Fruit fly (Drosophila melanogaster) whole organism, embryonic: Measurements from ENCODE around the gene CG31778.

Source experiments
- Asciz ChIP-seq: fragments of 200-800 bp; sonication (Bioruptor generic); optimal IDR thresholded peaks from 2 replicates; lab custom pipeline; 2017; ENCODE audit warnings: missing biosample characterization, mild to moderate bottlenecking, missing genetic modification characterization, missing genetic modification reagents
- CG11723 ChIP-seq: fragments of 200-800 bp; sonication (Bioruptor generic); optimal IDR thresholded peaks from 2 replicates; lab custom pipeline; 2017; ENCODE audit warnings: missing biosample characterization, mild to moderate bottlenecking, missing genetic modification characterization
- CG1233 ChIP-seq: fragments of 200-800 bp; sonication (Bioruptor generic); optimal IDR thresholded peaks from 4 replicates; lab custom pipeline; 2018; ENCODE audit warnings: missing biosample characterization, mild to moderate bottlenecking, missing genetic modification characterization
- CG15269 ChIP-seq: fragments of 200-800 bp; sonication (Bioruptor generic); optimal IDR thresholded peaks from 2 replicates; lab custom pipeline; 2018; ENCODE audit warnings: missing biosample characterization, mild to moderate bottlenecking, missing genetic modification characterization, moderate library complexity
- CG15514 ChIP-seq: fragments of 200-800 bp; sonication (Bioruptor generic); optimal IDR thresholded peaks from 3 replicates; lab custom pipeline; 2017; ENCODE audit warnings: missing biosample characterization, missing genetic modification characterization, mild to moderate bottlenecking, moderate library complexity, missing genetic modification reagents
- CG17385 ChIP-seq: fragments of 200-800 bp; sonication (Bioruptor generic); optimal IDR thresholded peaks from 3 replicates; lab custom pipeline; 2018; ENCODE audit warnings: missing biosample characterization, mild to moderate bottlenecking, missing genetic modification characterization
- CG17568 ChIP-seq: fragments of 200-800 bp; sonication (Bioruptor generic); optimal IDR thresholded peaks from 2 replicates; lab custom pipeline; 2018; ENCODE audit warnings: missing biosample characterization, mild to moderate bottlenecking, missing genetic modification characterization, moderate library complexity
- CG17829 ChIP-seq: fragments of 200-800 bp; optimal IDR thresholded peaks from 2 replicates; lab custom pipeline; 2019; ENCODE audit warnings: missing biosample characterization, mild to moderate bottlenecking, missing genetic modification characterization, moderate library complexity
- CG18599 ChIP-seq: fragments of 200-800 bp; sonication (Bioruptor generic); optimal IDR thresholded peaks from 3 replicates; lab custom pipeline; 2017; ENCODE audit warnings: missing biosample characterization, missing genetic modification characterization, mild to moderate bottlenecking, moderate library complexity, missing genetic modification reagents
- CG2120 ChIP-seq: fragments of 200-800 bp; sonication (Bioruptor generic); optimal IDR thresholded peaks from 3 replicates; lab custom pipeline; 2016; ENCODE audit warnings: missing biosample characterization, missing genetic modification characterization
- CG2199 ChIP-seq: fragments of 200-800 bp; sonication (Bioruptor generic); IDR thresholded peaks from 3 replicates; pipeline ENCODE4 v1.3.6; 2022; ENCODE audit warnings: missing biosample characterization, missing genetic modification characterization
- CG2678 ChIP-seq: fragments of 200-800 bp; sonication (Bioruptor generic); optimal IDR thresholded peaks from 3 replicates; lab custom pipeline; 2019; ENCODE audit warnings: missing biosample characterization, mild to moderate bottlenecking, missing genetic modification characterization, moderate library complexity
- CG30403 ChIP-seq: fragments of 200-800 bp; sonication (Bioruptor generic); optimal IDR thresholded peaks from 3 replicates; lab custom pipeline; 2016; ENCODE audit warnings: missing biosample characterization, missing genetic modification characterization
- CG3163 ChIP-seq: fragments of 200-800 bp; sonication (Bioruptor generic); optimal IDR thresholded peaks from 3 replicates; lab custom pipeline; 2016; ENCODE audit warnings: missing biosample characterization, missing genetic modification characterization
- CG4404 ChIP-seq: fragments of 200-800 bp; sonication (Bioruptor generic); IDR thresholded peaks from 2 replicates; pipeline ENCODE4 v1.3.6; 2022; ENCODE audit warnings: missing biosample characterization, missing genetic modification characterization
- CG7556 ChIP-seq: fragments of 200-800 bp; sonication (Bioruptor generic); optimal IDR thresholded peaks from 2 replicates; lab custom pipeline; 2017; ENCODE audit warnings: missing biosample characterization, mild to moderate bottlenecking, missing genetic modification characterization
- CG9727 ChIP-seq: fragments of 200-800 bp; sonication (Bioruptor generic); optimal IDR thresholded peaks from 3 replicates; lab custom pipeline; 2017; ENCODE audit warnings: missing biosample characterization, mild to moderate bottlenecking, missing genetic modification characterization
- CG9817 ChIP-seq: fragments of 200-800 bp; sonication (Bioruptor generic); optimal IDR thresholded peaks from 2 replicates; lab custom pipeline; 2018; ENCODE audit warnings: missing biosample characterization, mild to moderate bottlenecking, missing genetic modification characterization, moderate library complexity
- Chrac-16 ChIP-seq: fragments of 200-800 bp; sonication (Bioruptor generic); optimal IDR thresholded peaks from 3 replicates; lab custom pipeline; 2016; ENCODE audit warnings: missing biosample characterization, missing genetic modification characterization
- CoRest ChIP-seq: fragments of 200-800 bp; sonication (Bioruptor generic); optimal IDR thresholded peaks from 3 replicates; lab custom pipeline; 2018; ENCODE audit warnings: missing biosample characterization, mild to moderate bottlenecking, missing genetic modification characterization, moderate library complexity
- Dek ChIP-seq: fragments of 200-800 bp; sonication (Bioruptor generic); optimal IDR thresholded peaks from 3 replicates; lab custom pipeline; 2019; ENCODE audit warnings: missing biosample characterization, mild to moderate bottlenecking, missing genetic modification characterization, moderate library complexity
- Ets65A ChIP-seq: fragments of 200-800 bp; sonication (Bioruptor generic); peaks from one replicate; lab custom pipeline; 2016; ENCODE audit warnings: missing biosample characterization, missing genetic modification characterization
- Fer1 ChIP-seq: fragments of 200-800 bp; sonication (Bioruptor generic); optimal IDR thresholded peaks from 2 replicates; lab custom pipeline; 2017; ENCODE audit warnings: missing biosample characterization, mild to moderate bottlenecking, missing genetic modification characterization
- Hand ChIP-seq: fragments of 200-800 bp; sonication (Bioruptor generic); optimal IDR thresholded peaks from 2 replicates; lab custom pipeline; 2017; ENCODE audit warnings: mild to moderate bottlenecking, missing biosample characterization, missing genetic modification reagents, missing genetic modification characterization
- HmgD ChIP-seq: fragments of 200-800 bp; sonication (Bioruptor generic); optimal IDR thresholded peaks from 3 replicates; lab custom pipeline; 2016; ENCODE audit warnings: missing biosample characterization, missing genetic modification characterization
- Hmr ChIP-seq: fragments of 200-800 bp; sonication (Bioruptor generic); optimal IDR thresholded peaks from 3 replicates; lab custom pipeline; 2017; ENCODE audit warnings: mild to moderate bottlenecking, missing biosample characterization, missing genetic modification reagents, missing genetic modification characterization
- Hr51 ChIP-seq, 2 experiments: fragments of 200-800 bp; sonication (Bioruptor generic); optimal IDR thresholded peaks; 2 replicates in 1 of 2; 3 replicates in 1 of 2; lab custom pipeline; 2016 to 2018; ENCODE audit warnings: missing biosample characterization in 2 of 2, missing genetic modification characterization in 2 of 2, mild to moderate bottlenecking in 1 of 2, moderate library complexity in 1 of 2
- Med ChIP-seq: fragments of 200-800 bp; sonication (Bioruptor generic); peaks from one replicate; lab custom pipeline; 2016; ENCODE audit warnings: missing biosample characterization, missing genetic modification characterization, mild to moderate bottlenecking, inconsistent platforms, moderate library complexity
- Meics ChIP-seq: fragments of 200-800 bp; sonication (Bioruptor generic); optimal IDR thresholded peaks from 2 replicates; lab custom pipeline; 2017; ENCODE audit warnings: missing biosample characterization, mild to moderate bottlenecking, missing genetic modification characterization
- PHDP ChIP-seq: fragments of 200-800 bp; sonication (Bioruptor generic); optimal IDR thresholded peaks from 3 replicates; lab custom pipeline; 2018; ENCODE audit warnings: missing biosample characterization, mild to moderate bottlenecking, missing genetic modification characterization, moderate library complexity
- Ravus ChIP-seq: fragments of 200-800 bp; sonication (Bioruptor generic); IDR thresholded peaks from 2 replicates; pipeline ENCODE4 v1.3.6; 2022; ENCODE audit warnings: missing biosample characterization, missing genetic modification characterization
- Spps ChIP-seq: fragments of 200-800 bp; sonication (Bioruptor generic); optimal IDR thresholded peaks from 2 replicates; lab custom pipeline; 2018; ENCODE audit warnings: missing biosample characterization, mild to moderate bottlenecking, missing genetic modification characterization
- Sry-β ChIP-seq: fragments of 200-800 bp; sonication (Bioruptor generic); optimal IDR thresholded peaks from 2 replicates; lab custom pipeline; 2018; ENCODE audit warnings: missing biosample characterization, mild to moderate bottlenecking, missing genetic modification characterization, moderate library complexity
- ac ChIP-seq: fragments of 200-800 bp; sonication (Bioruptor generic); optimal IDR thresholded peaks from 3 replicates; lab custom pipeline; 2017; ENCODE audit warnings: missing biosample characterization, mild to moderate bottlenecking, missing genetic modification characterization
- cato ChIP-seq: fragments of 200-800 bp; sonication (Bioruptor generic); optimal IDR thresholded peaks from 2 replicates; lab custom pipeline; 2016; ENCODE audit warnings: missing biosample characterization, missing genetic modification characterization, borderline replicate concordance
- caup ChIP-seq: fragments of 200-800 bp; sonication (Bioruptor generic); optimal IDR thresholded peaks from 3 replicates; lab custom pipeline; 2017; ENCODE audit warnings: missing biosample characterization, mild to moderate bottlenecking, missing genetic modification characterization, moderate library complexity; ENCODE audit not compliant: severe bottlenecking
- ci ChIP-seq: fragments of 200-800 bp; sonication (Bioruptor generic); IDR thresholded peaks from 3 replicates; pipeline ENCODE4 v1.3.6; 2022; ENCODE audit warnings: missing biosample characterization, missing genetic modification characterization
- danr ChIP-seq: fragments of 200-800 bp; sonication (Bioruptor generic); IDR thresholded peaks from 2 replicates; pipeline ENCODE4 v1.3.6; 2022; ENCODE audit warnings: missing biosample characterization, missing genetic modification characterization
- dmrt99B ChIP-seq: fragments of 200-800 bp; sonication (Bioruptor generic); optimal IDR thresholded peaks from 2 replicates; lab custom pipeline; 2018; ENCODE audit warnings: missing biosample characterization, mild to moderate bottlenecking, missing genetic modification characterization, moderate library complexity
- esg ChIP-seq: fragments of 200-800 bp; sonication (Bioruptor generic); conservative IDR thresholded peaks from 2 replicates; pipeline ENCODE4 v1.3.6; 2022; ENCODE audit warnings: missing biosample characterization, missing genetic modification characterization
- grau ChIP-seq: fragments of 200-800 bp; optimal IDR thresholded peaks from 3 replicates; lab custom pipeline; 2019; ENCODE audit warnings: missing biosample characterization, mild to moderate bottlenecking, missing genetic modification characterization, moderate library complexity
- lilli ChIP-seq: fragments of 200-800 bp; sonication (Bioruptor generic); optimal IDR thresholded peaks from 3 replicates; lab custom pipeline; 2016; ENCODE audit warnings: missing biosample characterization, missing genetic modification characterization
- pum ChIP-seq: fragments of 200-800 bp; sonication (Bioruptor generic); optimal IDR thresholded peaks from 2 replicates; lab custom pipeline; 2016; ENCODE audit warnings: missing biosample characterization, missing genetic modification characterization
- ranshi ChIP-seq: fragments of 200-800 bp; sonication (Bioruptor generic); IDR thresholded peaks from 2 replicates; pipeline ENCODE4 v1.3.6; 2022; ENCODE audit warnings: missing biosample characterization, missing genetic modification characterization
- row ChIP-seq: fragments of 200-800 bp; sonication (Bioruptor generic); IDR thresholded peaks from 3 replicates; pipeline ENCODE4 v1.3.6; 2022; ENCODE audit warnings: missing biosample characterization, missing genetic modification characterization
- sim ChIP-seq: fragments of 200-800 bp; sonication (Bioruptor generic); IDR thresholded peaks from 2 replicates; pipeline ENCODE4 v1.3.6; 2022; ENCODE audit warnings: missing biosample characterization, missing genetic modification characterization
- sug ChIP-seq: fragments of 200-800 bp; optimal IDR thresholded peaks from 2 replicates; lab custom pipeline; 2019; ENCODE audit warnings: missing biosample characterization, mild to moderate bottlenecking, missing genetic modification characterization, moderate library complexity
- unpg ChIP-seq: fragments of 200-800 bp; sonication (Bioruptor generic); optimal IDR thresholded peaks from 3 replicates; lab custom pipeline; 2018; ENCODE audit warnings: missing biosample characterization, mild to moderate bottlenecking, missing genetic modification characterization, moderate library complexity
- usp ChIP-seq: fragments of >200 bp; optimal IDR thresholded peaks from 2 replicates; lab custom pipeline; 2017; ENCODE audit warnings: missing biosample characterization, missing genetic modification characterization
- wor ChIP-seq: fragments of 200-800 bp; sonication (Bioruptor generic); IDR thresholded peaks from 2 replicates; pipeline ENCODE4 v1.3.6; 2022; ENCODE audit warnings: missing biosample characterization, missing genetic modification characterization
- zf30C ChIP-seq: fragments of 200-800 bp; sonication (Bioruptor generic); optimal IDR thresholded peaks from 3 replicates; lab custom pipeline; 2018; ENCODE audit warnings: missing biosample characterization, mild to moderate bottlenecking, missing genetic modification characterization

The CG31778 gene

DNA sequence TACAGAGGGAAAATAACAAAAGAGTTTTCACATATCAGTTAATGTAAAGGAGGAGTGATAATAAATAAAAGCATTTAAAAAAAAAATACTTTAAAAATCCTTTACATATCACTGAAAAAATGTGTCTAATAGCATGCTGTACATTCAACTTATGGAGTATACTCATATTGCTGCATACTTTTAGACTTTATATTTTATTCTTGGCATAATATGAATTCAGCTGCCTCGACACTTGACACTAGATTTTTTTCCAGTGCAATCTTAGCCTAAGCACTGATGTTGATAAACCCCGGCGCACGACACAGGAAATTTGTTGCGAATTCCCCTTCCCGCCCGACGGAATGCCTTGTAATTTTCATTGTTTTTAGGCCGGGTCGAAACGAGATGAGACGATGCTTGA is 35.2 kb upstream of the CG31778 start (continued):
- TF ChIP-seq CG3163 (GFP tag; lab: Kevin White, UChicago) = no peak
- TF ChIP-seq CG17568 (GFP tag; lab: Kevin White, UChicago) = no peak
- peak; percentile 66 for TF ChIP-seq zf30C (GFP tag; lab: Kevin White, UChicago)
- TF ChIP-seq pum = no peak
- peak; percentile 2 for TF ChIP-seq unpg (GFP tag; lab: Kevin White, UChicago)
- TF ChIP-seq sug (tag; lab: Kevin White, UChicago) = no peak
- peak in 1 of 2 experiments; percentile 33 for TF ChIP-seq Hr51 (GFP tag; optimal IDR thresholded peaks at IDR 0.05; lab: Kevin White, UChicago)
- peak; percentile 39 for TF ChIP-seq Fer1 (GFP tag; lab: Kevin White, UChicago)
- peak; percentile 26 for TF ChIP-seq CG15514 (GFP tag; lab: Kevin White, UChicago)
- TF ChIP-seq row (GFP tag; lab: Robert Waterston, UW) = peak; percentile 52; the same call in 2 of the 3 replicates
- no peak for TF ChIP-seq Ravus (GFP tag; lab: Robert Waterston, UW)
- TF ChIP-seq ranshi = no peak
- peak; percentile 20 for TF ChIP-seq CG17385 (GFP tag; lab: Kevin White, UChicago)
- TF ChIP-seq CG2199 (GFP tag; lab: Robert Waterston, UW) = no peak
- TF ChIP-seq Asciz = peak; percentile 12
- peak; percentile 51 for TF ChIP-seq Hmr (GFP tag; lab: Kevin White, UChicago)
- no peak for TF ChIP-seq HmgD (GFP tag; lab: Kevin White, UChicago)
- TF ChIP-seq ac (GFP tag; lab: Kevin White, UChicago) = no peak
- TF ChIP-seq Med (GFP tag; lab: Kevin White, UChicago) = peak; percentile 75
- TF ChIP-seq CG1233 = no peak
- peak; percentile 53 for TF ChIP-seq CG18599 (GFP tag; lab: Kevin White, UChicago)
- TF ChIP-seq ci (GFP tag; lab: Robert Waterston, UW) = no peak
- no peak for TF ChIP-seq danr (GFP tag; lab: Robert Waterston, UW)
- TF ChIP-seq CG17829 (tag; lab: Kevin White, UChicago) = no peak
- no peak for TF ChIP-seq CG11723 (GFP tag; lab: Kevin White, UChicago)
- TF ChIP-seq esg (GFP tag; lab: Robert Waterston, UW) = no peak
- peak; percentile 2 for TF ChIP-seq caup (GFP tag; lab: Kevin White, UChicago)
- TF ChIP-seq Dek (tag; lab: Kevin White, UChicago) = no peak
- no peak for TF ChIP-seq wor (GFP tag; lab: Robert Waterston, UW)
- peak; percentile 23 for TF ChIP-seq PHDP (tag; lab: Kevin White, UChicago)

DNA sequence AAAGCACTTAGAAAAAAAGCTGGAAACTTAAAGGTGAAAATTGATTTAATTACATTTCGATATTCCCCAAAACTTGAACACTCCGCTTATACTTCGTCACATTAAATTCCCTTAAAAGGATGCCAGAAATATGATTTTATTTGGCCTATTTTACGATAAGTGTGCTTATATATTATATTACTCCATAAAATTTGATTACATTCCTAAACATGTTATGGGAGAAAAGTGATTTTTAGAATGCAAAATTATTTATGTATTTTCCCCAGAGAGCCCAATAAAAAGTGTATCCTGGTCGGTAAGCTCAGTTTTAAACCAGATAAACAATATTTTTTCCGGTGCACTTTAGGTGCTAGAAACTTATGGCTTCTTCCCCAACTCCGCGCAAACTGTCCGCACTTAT is 32.4 kb upstream of the CG31778 start:
- TF ChIP-seq Chrac-16 (GFP tag; lab: Kevin White, UChicago) = no peak
- no peak for TF ChIP-seq cato (GFP tag; lab: Kevin White, UChicago)
- peak; percentile 47 for TF ChIP-seq CG7556 (GFP tag; lab: Kevin White, UChicago)
- TF ChIP-seq CG2120 (GFP tag; lab: Kevin White, UChicago) = peak; percentile 43
- TF ChIP-seq Ets65A (GFP tag; lab: Kevin White, UChicago) = peak; percentile 15
- peak; percentile 0 for TF ChIP-seq CG9727 (GFP tag; lab: Kevin White, UChicago)
- peak; percentile 51 for TF ChIP-seq CG2678 (tag; lab: Kevin White, UChicago)
- TF ChIP-seq sim (GFP tag; lab: Robert Waterston, UW) = no peak
- peak; percentile 25 for TF ChIP-seq Hand (GFP tag; lab: Kevin White, UChicago)
- TF ChIP-seq Sry-β = no peak
- no peak for TF ChIP-seq usp (GFP tag; lab: Kevin White, UChicago)
- TF ChIP-seq CoRest (tag; lab: Kevin White, UChicago) = peak; percentile 14
- TF ChIP-seq Spps (tag; lab: Kevin White, UChicago) = no peak
- TF ChIP-seq CG4404 = no peak
- TF ChIP-seq lilli = no peak
- TF ChIP-seq dmrt99B (tag; lab: Kevin White, UChicago) = peak; percentile 30
- TF ChIP-seq grau = peak; percentile 35
- no peak for TF ChIP-seq CG9817
- peak; percentile 29 for TF ChIP-seq CG15269 (tag; lab: Kevin White, UChicago)
- peak; percentile 19 for TF ChIP-seq Meics (GFP tag; lab: Kevin White, UChicago)
- peak; percentile 7 for TF ChIP-seq CG30403 (GFP tag; lab: Kevin White, UChicago)
- no peak for TF ChIP-seq esg (GFP tag; lab: Robert Waterston, UW)
